Fruit fly (Drosophila melanogaster) whole organism, pupa: Measurements from ENCODE around the gene Scsalpha1.

Experiments
- CG13204 ChIP-seq: fragments of 200-800 bp; sonication (Bioruptor generic); optimal IDR thresholded peaks from 2 replicates; lab custom pipeline; 2018; ENCODE audit warnings: missing biosample characterization, mild to moderate bottlenecking, missing genetic modification characterization, moderate library complexity
- CG15710 ChIP-seq: fragments of 200-800 bp; sonication (Bioruptor generic); optimal IDR thresholded peaks from 2 replicates; lab custom pipeline; 2018; ENCODE audit warnings: missing biosample characterization, mild to moderate bottlenecking, missing genetic modification characterization, moderate library complexity
- CG8301 ChIP-seq: fragments of 200-800 bp; sonication (Bioruptor generic); optimal IDR thresholded peaks from 2 replicates; lab custom pipeline; 2018; ENCODE audit warnings: missing biosample characterization, mild to moderate bottlenecking, missing genetic modification characterization
- D1 ChIP-seq: fragments of 200-800 bp; sonication (Bioruptor generic); optimal IDR thresholded peaks from 2 replicates; lab custom pipeline; 2018; ENCODE audit warnings: missing biosample characterization, mild to moderate bottlenecking, missing genetic modification characterization, moderate library complexity
- EcR ChIP-seq: fragments of 200-800 bp; sonication (Bioruptor generic); optimal IDR thresholded peaks from 3 replicates; lab custom pipeline; 2019; ENCODE audit warnings: missing biosample characterization, missing genetic modification characterization, mild to moderate bottlenecking, moderate library complexity, missing genetic modification reagents
- Snoo ChIP-seq: fragments of 200-800 bp; sonication (Bioruptor generic); optimal IDR thresholded peaks from 3 replicates; lab custom pipeline; 2017; ENCODE audit warnings: missing biosample characterization, mild to moderate bottlenecking, missing genetic modification characterization, inconsistent platforms
- rn ChIP-seq: fragments of 200-800 bp; sonication (Bioruptor generic); IDR thresholded peaks from 2 replicates; pipeline ENCODE4 v1.3.6; 2022; ENCODE audit warnings: missing biosample characterization, missing genetic modification characterization

dm6 chr3L:3778463-3778862 is 35.5 kb upstream of the Scsalpha1 start:
- TF ChIP-seq CG13204 (GFP tag; lab: Kevin White, UChicago) = no peak
- no peak for TF ChIP-seq EcR (GFP tag; lab: Kevin White, UChicago)
- no peak for TF ChIP-seq CG15710 (tag; lab: Kevin White, UChicago)
- no peak for TF ChIP-seq Snoo (tag; lab: Kevin White, UChicago)
- peak; percentile 13 for TF ChIP-seq CG8301 (tag; lab: Kevin White, UChicago)
- TF ChIP-seq D1 (tag; lab: Kevin White, UChicago) = no peak
- TF ChIP-seq rn (GFP tag; lab: Robert Waterston, UW) = no peak
